Worm (Caenorhabditis elegans) whole organism, late embryonic: ENCODE measurements around the gene glb-16.

Source experiments
- ceh-24 ChIP-seq: sonication (generic microtip); optimal IDR thresholded peaks from 2 replicates; lab custom pipeline; 2016; ENCODE audit warnings: mild to moderate bottlenecking, missing genetic modification characterization, missing compliant biosample characterization
- elt-2 ChIP-seq: sonication (generic microtip); optimal IDR thresholded peaks from 2 replicates; lab custom pipeline; 2016; ENCODE audit warnings: missing genetic modification reagents, missing genetic modification characterization, missing compliant biosample characterization
- fkh-10 ChIP-seq: fragments of 150-350 bp; optimal IDR thresholded peaks from 2 replicates; lab custom pipeline; 2014; ENCODE audit warnings: missing biosample characterization, missing genetic modification reagents, missing genetic modification characterization
- pha-4 ChIP-seq: fragments of 150-350 bp; optimal IDR thresholded peaks from 2 replicates; lab custom pipeline; 2018; ENCODE audit warnings: missing biosample characterization, missing genetic modification reagents, missing genetic modification characterization
- tbx-2 ChIP-seq: sonication (generic microtip); optimal IDR thresholded peaks from 2 replicates; lab custom pipeline; 2016; ENCODE audit warnings: missing genetic modification characterization, missing compliant biosample characterization

DNA sequence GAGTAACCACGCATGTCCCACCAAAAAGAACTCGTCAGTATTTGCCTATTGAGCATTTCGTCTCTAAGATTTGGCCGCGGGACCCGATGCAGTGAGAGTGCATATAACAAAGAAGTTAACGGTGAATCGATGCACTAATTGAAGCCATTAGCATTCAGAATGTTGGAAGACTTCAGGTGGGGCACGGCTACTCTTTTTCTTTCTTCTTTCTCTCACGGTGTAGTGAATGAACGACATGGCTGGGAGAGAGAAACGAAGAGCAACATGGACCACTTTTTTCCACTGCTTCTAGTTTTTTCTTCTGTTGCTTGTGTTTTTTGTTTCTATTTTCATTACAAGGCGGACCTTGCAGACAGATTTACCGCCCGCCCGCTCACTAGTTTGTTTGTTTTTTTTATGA, 1.1 kb upstream of the glb-16 start:
- TF ChIP-seq ceh-24 (tag; lab: Kevin White, UChicago) (no peak), tbx-2 (tag; lab: Kevin White, UChicago) (no peak), elt-2 (no peak), pha-4 (tag; lab: Kevin White, UChicago) (no peak), fkh-10 (GFP tag; lab: Kevin White, UChicago) (no peak)
